Worm (Caenorhabditis elegans) whole organism, young adult: ENCODE measurements around the gene ZK177.1.

ENCODE experiments used
- B0035.1 ChIP-seq: sonication (generic microtip); optimal IDR thresholded peaks from 2 replicates; lab custom pipeline; 2016; ENCODE audit warnings: missing genetic modification characterization, mild to moderate bottlenecking, missing compliant biosample characterization, missing genotype, missing genetic modification reagents
- F49E8.2 ChIP-seq: sonication (generic microtip); optimal IDR thresholded peaks from 3 replicates; lab custom pipeline; 2017; ENCODE audit warnings: missing genetic modification characterization, mild to moderate bottlenecking, missing compliant biosample characterization, antibody characterized with exemption, moderate library complexity; ENCODE audit not compliant: insufficient read depth
- ceh-79 ChIP-seq: sonication (generic microtip); optimal IDR thresholded peaks from 2 replicates; lab custom pipeline; 2017; ENCODE audit warnings: mild to moderate bottlenecking, missing genetic modification characterization, missing compliant biosample characterization
- lag-1 ChIP-seq: fragments of 200-800 bp; sonication (Bioruptor generic); IDR thresholded peaks from 2 replicates; pipeline ENCODE4 v1.3.6; 2022; ENCODE audit warnings: missing genetic modification reagents, missing genetic modification characterization, missing compliant biosample characterization
- nhr-120 ChIP-seq: fragments of 200-800 bp; sonication (Bioruptor generic); IDR thresholded peaks from 2 replicates; pipeline ENCODE4 v1.3.6; 2022; ENCODE audit warnings: missing genetic modification characterization, missing compliant biosample characterization
- snpc-4 ChIP-seq, 5 experiments: fragments of 150-350 bp in 1 of 5; sonication (generic microtip) in 4 of 5; optimal IDR thresholded peaks; 2 replicates each; lab custom pipeline; 2014 to 2018; ENCODE audit warnings: missing genetic modification characterization in 5 of 5, missing biosample characterization in 3 of 5, antibody characterized with exemption in 2 of 5, mild to moderate bottlenecking in 2 of 5, missing compliant biosample characterization in 2 of 5, missing genotype in 2 of 5, moderate library complexity in 2 of 5, missing genetic modification reagents in 1 of 5

- TF ChIP-seq ceh-79 (tag; lab: Kevin White, UChicago) (no peak), nhr-120 (GFP tag; lab: Robert Waterston, UW) (no peak), snpc-4 (GFP tag; optimal IDR thresholded peaks at IDR 0.05; lab: Kevin White, UChicago) (no peak), snpc-4 (tag; optimal IDR thresholded peaks at IDR 0.05; lab: Kevin White, UChicago) (peak in 1 of 4 experiments; percentile 13), lag-1 (GFP tag; lab: Robert Waterston, UW) (no peak), B0035.1 (tag; lab: Kevin White, UChicago) (no peak), F49E8.2 (tag; lab: Kevin White, UChicago) (no peak)
Observed at ce11 chrII:5511417-5512353, 16.3 kb upstream of the ZK177.1 start.
